Fruit fly (Drosophila melanogaster): ENCODE data around the gene ChLD3.

dm6 chr2L:16715133-16715833, 23.4 kb upstream of the ChLD3 start:
- TF ChIP-seq ttk (optimal IDR thresholded peaks at IDR 0.05): no peak
- TF ChIP-seq psq (optimal IDR thresholded peaks at IDR 0.05): no peak
- TF ChIP-seq Myc (optimal IDR thresholded peaks at IDR 0.05): no peak
- no peak for TF ChIP-seq insv (optimal IDR thresholded peaks at IDR 0.05)
